Fruit fly (Drosophila melanogaster) whole organism, pupa: ENCODE results near the gene mRF1.

Experiments
- CG10348 ChIP-seq: fragments of 200-800 bp; sonication (Bioruptor generic); IDR thresholded peaks from 2 replicates; pipeline ENCODE4 v1.3.6; 2022; ENCODE audit warnings: missing biosample characterization, missing genetic modification characterization
- CG12605 ChIP-seq: fragments of 200-800 bp; sonication (Bioruptor generic); IDR thresholded peaks from 2 replicates; pipeline ENCODE4 v1.3.6; 2022; ENCODE audit warnings: missing biosample characterization, missing genetic modification characterization
- CG13204 ChIP-seq: fragments of 200-800 bp; sonication (Bioruptor generic); optimal IDR thresholded peaks from 2 replicates; lab custom pipeline; 2018; ENCODE audit warnings: missing biosample characterization, mild to moderate bottlenecking, missing genetic modification characterization, moderate library complexity
- CG14655 ChIP-seq: fragments of 200-800 bp; sonication (Bioruptor generic); optimal IDR thresholded peaks from 3 replicates; lab custom pipeline; 2017; ENCODE audit warnings: mild to moderate bottlenecking, missing biosample characterization, missing genetic modification reagents, missing genetic modification characterization
- CG15710 ChIP-seq: fragments of 200-800 bp; sonication (Bioruptor generic); optimal IDR thresholded peaks from 2 replicates; lab custom pipeline; 2018; ENCODE audit warnings: missing biosample characterization, mild to moderate bottlenecking, missing genetic modification characterization, moderate library complexity
- CG17806 ChIP-seq: fragments of 200-800 bp; sonication (Bioruptor generic); optimal IDR thresholded peaks from 2 replicates; lab custom pipeline; 2018; ENCODE audit warnings: missing biosample characterization, mild to moderate bottlenecking, missing genetic modification characterization, moderate library complexity
- CG32121 ChIP-seq: fragments of 200-800 bp; sonication (Bioruptor generic); IDR thresholded peaks from 2 replicates; pipeline ENCODE4 v1.3.6; 2022; ENCODE audit warnings: missing biosample characterization, missing genetic modification characterization
- CG34367 ChIP-seq: fragments of 200-800 bp; sonication (Bioruptor generic); optimal IDR thresholded peaks from 2 replicates; lab custom pipeline; 2018; ENCODE audit warnings: missing biosample characterization, mild to moderate bottlenecking, missing genetic modification characterization
- CG4496 ChIP-seq: fragments of 200-800 bp; sonication (Bioruptor generic); IDR thresholded peaks from 3 replicates; pipeline ENCODE4 v1.3.6; 2022; ENCODE audit warnings: missing biosample characterization, missing genetic modification characterization
- CG8159 ChIP-seq: fragments of 200-800 bp; sonication (Bioruptor generic); optimal IDR thresholded peaks from 3 replicates; lab custom pipeline; 2018; ENCODE audit warnings: missing biosample characterization, mild to moderate bottlenecking, missing genetic modification characterization, moderate library complexity
- CG8301 ChIP-seq: fragments of 200-800 bp; sonication (Bioruptor generic); optimal IDR thresholded peaks from 2 replicates; lab custom pipeline; 2018; ENCODE audit warnings: missing biosample characterization, mild to moderate bottlenecking, missing genetic modification characterization
- CG9948 ChIP-seq: fragments of 200-800 bp; sonication (Bioruptor generic); optimal IDR thresholded peaks from 2 replicates; lab custom pipeline; 2018; ENCODE audit warnings: missing biosample characterization, mild to moderate bottlenecking, missing genetic modification characterization, moderate library complexity
- D1 ChIP-seq: fragments of 200-800 bp; sonication (Bioruptor generic); optimal IDR thresholded peaks from 2 replicates; lab custom pipeline; 2018; ENCODE audit warnings: missing biosample characterization, mild to moderate bottlenecking, missing genetic modification characterization, moderate library complexity
- EcR ChIP-seq: fragments of 200-800 bp; sonication (Bioruptor generic); optimal IDR thresholded peaks from 3 replicates; lab custom pipeline; 2019; ENCODE audit warnings: missing biosample characterization, missing genetic modification characterization, mild to moderate bottlenecking, moderate library complexity, missing genetic modification reagents
- Ets98B ChIP-seq: fragments of 200-800 bp; sonication (Bioruptor generic); IDR thresholded peaks from 2 replicates; pipeline ENCODE4 v1.3.6; 2022; ENCODE audit warnings: missing biosample characterization, missing genetic modification characterization
- Pif1A ChIP-seq: fragments of 200-800 bp; sonication (Bioruptor generic); optimal IDR thresholded peaks from 3 replicates; lab custom pipeline; 2016; ENCODE audit warnings: missing biosample characterization, missing genetic modification characterization
- Pif1B ChIP-seq: fragments of 200-800 bp; sonication (Bioruptor generic); optimal IDR thresholded peaks from 3 replicates; lab custom pipeline; 2016; ENCODE audit warnings: missing biosample characterization, missing genetic modification characterization
- Snoo ChIP-seq: fragments of 200-800 bp; sonication (Bioruptor generic); optimal IDR thresholded peaks from 3 replicates; lab custom pipeline; 2017; ENCODE audit warnings: missing biosample characterization, mild to moderate bottlenecking, missing genetic modification characterization, inconsistent platforms
- fd96Ca ChIP-seq: fragments of 200-800 bp; sonication (Bioruptor generic); IDR thresholded peaks from 3 replicates; pipeline ENCODE4 v1.3.6; 2022; ENCODE audit warnings: missing biosample characterization, missing genetic modification characterization
- gl ChIP-seq: fragments of 200-800 bp; sonication (Bioruptor generic); optimal IDR thresholded peaks from 2 replicates; lab custom pipeline; 2018; ENCODE audit warnings: missing biosample characterization, mild to moderate bottlenecking, missing genetic modification characterization
- rn ChIP-seq: fragments of 200-800 bp; sonication (Bioruptor generic); IDR thresholded peaks from 2 replicates; pipeline ENCODE4 v1.3.6; 2022; ENCODE audit warnings: missing biosample characterization, missing genetic modification characterization

The mRF1 gene

dm6 chr2L:13260740-13261139 is 41.0 kb downstream of the mRF1 start, which contains the start of gene CG44085:
TSS of gene CG44085 (plus strand) at chr2L:13261008.
- TF ChIP-seq EcR (no peak), fd96Ca (GFP tag; lab: Robert Waterston, UW) (no peak)

- no peak for TF ChIP-seq CG4496 (GFP tag; lab: Robert Waterston, UW)
- TF ChIP-seq Pif1A (GFP tag; lab: Kevin White, UChicago) = no peak
- TF ChIP-seq fd96Ca (GFP tag; lab: Robert Waterston, UW) = no peak
- TF ChIP-seq D1 (tag; lab: Kevin White, UChicago) = no peak
- TF ChIP-seq Snoo (tag; lab: Kevin White, UChicago) = no peak
- no peak for TF ChIP-seq CG13204 (GFP tag; lab: Kevin White, UChicago)
- TF ChIP-seq gl (tag; lab: Kevin White, UChicago) = no peak
- no peak for TF ChIP-seq CG17806 (tag; lab: Kevin White, UChicago)
- TF ChIP-seq Pif1B = no peak
- no peak for TF ChIP-seq CG15710 (tag; lab: Kevin White, UChicago)
- no peak for TF ChIP-seq CG9948
- TF ChIP-seq CG8301 (tag; lab: Kevin White, UChicago) = no peak
- no peak for TF ChIP-seq CG14655 (GFP tag; lab: Kevin White, UChicago)
- no peak for TF ChIP-seq CG32121 (GFP tag; lab: Robert Waterston, UW)
- no peak for TF ChIP-seq rn (GFP tag; lab: Robert Waterston, UW)
Measured at dm6 chr2L:13265776-13266175, 46.0 kb downstream of the mRF1 start, which contains the start of gene CG31848. TSS of gene CG31848 (minus strand) at chr2L:13265876.

- TF ChIP-seq CG14655 (GFP tag; lab: Kevin White, UChicago) = peak; percentile 11
- peak; percentile 49 for TF ChIP-seq CG13204 (GFP tag; lab: Kevin White, UChicago)
- TF ChIP-seq EcR = peak; percentile 21
- TF ChIP-seq CG4496 (GFP tag; lab: Robert Waterston, UW) = 0 out of 3 replicates have a peak, but pooled peaks have one; percentile 7
- no peak for TF ChIP-seq Pif1B
Measured at dm6 chr2L:13266627-13267026, 46.8 kb downstream of the mRF1 start.

dm6 chr2L:13268040-13268652 is 48.4 kb downstream of the mRF1 start:
- TF ChIP-seq CG32121 (GFP tag; lab: Robert Waterston, UW) (no peak), CG34367 (tag; lab: Kevin White, UChicago) (peak; percentile 12), fd96Ca (GFP tag; lab: Robert Waterston, UW) (no peak), CG17806 (tag; lab: Kevin White, UChicago) (peak; percentile 58), CG9948 (peak; percentile 65), rn (GFP tag; lab: Robert Waterston, UW) (no peak), EcR (peak; percentile 74), D1 (tag; lab: Kevin White, UChicago) (peak; percentile 60), CG14655 (GFP tag; lab: Kevin White, UChicago) (peak; percentile 71), CG12605 (GFP tag; lab: Robert Waterston, UW) (peak; percentile 21; the same call in 1 of the 2 replicates), CG8159 (tag; lab: Kevin White, UChicago) (peak; percentile 76), Pif1B (peak; percentile 33), CG15710 (tag; lab: Kevin White, UChicago) (peak; percentile 46), Snoo (tag; lab: Kevin White, UChicago) (no peak), CG4496 (GFP tag; lab: Robert Waterston, UW) (peak; percentile 42; the same call in 1 of the 3 replicates), gl (tag; lab: Kevin White, UChicago) (no peak), Pif1A (GFP tag; lab: Kevin White, UChicago) (peak; percentile 7), Ets98B (GFP tag; lab: Robert Waterston, UW) (no peak), CG13204 (GFP tag; lab: Kevin White, UChicago) (no peak), CG8301 (tag; lab: Kevin White, UChicago) (peak; percentile 52), CG10348 (GFP tag; lab: Robert Waterston, UW) (no peak)
